Fruit fly (Drosophila melanogaster) whole organism: ENCODE data around the gene CG32536.

Experiments
- CG8478 ChIP-seq: fragments of >200 bp; optimal IDR thresholded peaks from 2 replicates; lab custom pipeline; 2018; ENCODE audit warnings: inconsistent platforms
- Dll ChIP-seq: fragments of >200 bp; optimal IDR thresholded peaks from 2 replicates; lab custom pipeline; 2017
- EcR ChIP-seq, 2 experiments: fragments of >200 bp; optimal IDR thresholded peaks; 2 replicates each; lab custom pipeline; 2017; ENCODE audit warnings: missing biosample characterization in 2 of 2, missing genetic modification characterization in 2 of 2, missing genetic modification reagents in 2 of 2
- pan ChIP-seq: fragments of >200 bp; optimal IDR thresholded peaks from 2 replicates; lab custom pipeline; 2017
- psq ChIP-seq: fragments of >200 bp; optimal IDR thresholded peaks from 2 replicates; lab custom pipeline; 2017
- usp ChIP-seq: fragments of >200 bp; optimal IDR thresholded peaks from 2 replicates; lab custom pipeline; 2017; ENCODE audit warnings: missing biosample characterization, missing genetic modification characterization, mixed read lengths

DNA sequence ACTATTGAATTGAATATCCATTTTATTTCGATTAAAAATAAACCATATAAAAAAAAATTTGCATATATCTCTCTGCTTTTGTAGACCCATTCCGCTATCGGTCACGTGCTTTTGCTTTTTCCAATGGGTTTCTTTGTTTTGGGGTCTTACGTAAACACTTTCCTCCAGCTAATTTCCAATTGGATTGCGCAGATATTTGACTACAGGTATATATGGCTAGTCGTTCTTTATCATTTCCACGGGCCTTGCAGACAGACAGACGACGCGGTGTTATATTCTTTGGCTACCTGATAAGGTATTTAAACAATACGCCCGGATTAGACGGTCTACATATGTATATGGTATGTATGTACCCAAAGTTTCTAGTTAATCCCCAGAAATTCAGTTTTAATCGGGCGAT is 16.6 kb upstream of the CG32536 start:
- no peak for TF ChIP-seq psq
- TF ChIP-seq pan (lab: Kevin White, UChicago) = no peak
- TF ChIP-seq Dll (lab: Kevin White, UChicago) = no peak
- no peak for TF ChIP-seq EcR (GFP tag; optimal IDR thresholded peaks at IDR 0.05; lab: Kevin White, UChicago)
- no peak for TF ChIP-seq usp (GFP tag; lab: Kevin White, UChicago)
- no peak for TF ChIP-seq CG8478 (lab: Kevin White, UChicago)
